Worm (Caenorhabditis elegans) whole organism, L3 larva: Measurements from ENCODE around the gene srx-16.

Experiments used
- ama-1 ChIP-seq: fragments of 150-350 bp; optimal IDR thresholded peaks from 2 replicates; lab custom pipeline; 2018
- ceh-16 ChIP-seq: sonication (generic microtip); optimal IDR thresholded peaks from 2 replicates; lab custom pipeline; 2017; ENCODE audit warnings: missing biosample characterization, missing genetic modification characterization
- ceh-28 ChIP-seq: fragments of 150-350 bp; optimal IDR thresholded peaks from 2 replicates; lab custom pipeline; 2014; ENCODE audit warnings: missing biosample characterization, missing genetic modification reagents, missing genetic modification characterization
- egl-5 ChIP-seq: fragments of 150-350 bp; optimal IDR thresholded peaks from 2 replicates; lab custom pipeline; 2017; ENCODE audit warnings: missing biosample characterization, missing genetic modification reagents, missing genetic modification characterization, inconsistent platforms
- elt-2 ChIP-seq: sonication (generic microtip); optimal IDR thresholded peaks from 2 replicates; lab custom pipeline; 2016; ENCODE audit warnings: missing genetic modification reagents, mild to moderate bottlenecking, missing genetic modification characterization, missing compliant biosample characterization
- lin-15B ChIP-seq: fragments of 150-350 bp; optimal IDR thresholded peaks from 2 replicates; lab custom pipeline; 2014; ENCODE audit warnings: missing biosample characterization, missing genetic modification characterization
- mdl-1 ChIP-seq: fragments of 150-350 bp; optimal IDR thresholded peaks from 2 replicates; lab custom pipeline; 2014; ENCODE audit warnings: missing biosample characterization, missing genetic modification characterization
- nhr-11 ChIP-seq: fragments of 150-350 bp; optimal IDR thresholded peaks from 2 replicates; lab custom pipeline; 2014; ENCODE audit warnings: missing biosample characterization, missing genetic modification characterization
- nhr-76 ChIP-seq: fragments of 150-350 bp; sonication (generic microtip); optimal IDR thresholded peaks from 5 replicates; lab custom pipeline; 2014; ENCODE audit warnings: missing biosample characterization, missing genetic modification characterization
- snpc-4 ChIP-seq: fragments of 150-350 bp; optimal IDR thresholded peaks from 2 replicates; lab custom pipeline; 2014; ENCODE audit warnings: missing biosample characterization, missing genetic modification characterization
- unc-62 ChIP-seq: fragments of 150-350 bp; sonication (generic microtip); optimal IDR thresholded peaks from 4 replicates; lab custom pipeline; 2014; ENCODE audit warnings: missing biosample characterization, missing genetic modification reagents, missing genetic modification characterization
- zag-1 ChIP-seq: fragments of 150-350 bp; optimal IDR thresholded peaks from 2 replicates; lab custom pipeline; 2014; ENCODE audit warnings: missing biosample characterization, missing genetic modification characterization
- ztf-11 ChIP-seq: fragments of 150-350 bp; optimal IDR thresholded peaks from 2 replicates; lab custom pipeline; 2014; ENCODE audit warnings: missing biosample characterization, missing genetic modification characterization

DNA sequence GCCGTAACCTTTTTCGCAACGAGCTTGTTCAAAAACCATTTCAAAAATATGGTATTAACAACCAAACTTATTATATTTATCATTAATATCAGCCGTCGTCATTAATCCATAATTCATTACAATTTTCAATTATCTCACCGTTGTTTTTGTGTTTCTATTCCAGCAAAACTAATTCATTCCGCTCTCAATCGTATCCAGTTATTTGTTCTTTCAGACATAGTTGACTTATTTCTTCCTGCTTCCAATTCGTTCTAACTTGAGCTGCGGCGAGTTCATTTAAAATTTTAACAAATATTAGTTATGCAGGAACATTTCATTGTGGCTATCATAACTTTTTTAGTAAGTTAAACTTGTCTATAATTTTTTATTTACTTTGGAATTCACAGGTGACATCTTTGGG is at the start of gene srx-16:
- TF ChIP-seq ztf-11 (no peak), ceh-28 (tag; lab: Kevin White, UChicago) (no peak), nhr-11 (tag; lab: Kevin White, UChicago) (no peak), egl-5 (tag; lab: Kevin White, UChicago) (no peak), lin-15B (tag; lab: Kevin White, UChicago) (no peak), nhr-76 (tag; lab: Kevin White, UChicago) (no peak), mdl-1 (tag; lab: Kevin White, UChicago) (no peak), unc-62 (no peak), ama-1 (lab: Kevin White, UChicago) (no peak), snpc-4 (tag; lab: Kevin White, UChicago) (no peak), ceh-16 (tag; lab: Kevin White, UChicago) (no peak), zag-1 (tag; lab: Kevin White, UChicago) (no peak), elt-2 (tag; lab: Kevin White, UChicago) (no peak)
